Worm (Caenorhabditis elegans) whole organism, L4/young adult: ENCODE measurements around the gene C06C6.7.

Experiments used
- W03F9.2 ChIP-seq: fragments of 150-350 bp; optimal IDR thresholded peaks from 2 replicates; lab custom pipeline; 2014; ENCODE audit warnings: missing biosample characterization, missing genetic modification characterization
- dao-5 ChIP-seq: sonication (generic microtip); optimal IDR thresholded peaks from 2 replicates; lab custom pipeline; 2016; ENCODE audit warnings: missing genotype, missing genetic modification characterization, moderate library complexity, missing compliant biosample characterization

- no peak for TF ChIP-seq W03F9.2 (tag; lab: Kevin White, UChicago)
- TF ChIP-seq dao-5 (tag; lab: Kevin White, UChicago) = no peak
These were observed 17.1 kb upstream of the C06C6.7 start, which contains the start of gene sru-22 for ce11 chrV:15974836-15975235.
